Fruit fly (Drosophila melanogaster): ENCODE results near the gene CG11403.

The CG11403 gene

DNA sequence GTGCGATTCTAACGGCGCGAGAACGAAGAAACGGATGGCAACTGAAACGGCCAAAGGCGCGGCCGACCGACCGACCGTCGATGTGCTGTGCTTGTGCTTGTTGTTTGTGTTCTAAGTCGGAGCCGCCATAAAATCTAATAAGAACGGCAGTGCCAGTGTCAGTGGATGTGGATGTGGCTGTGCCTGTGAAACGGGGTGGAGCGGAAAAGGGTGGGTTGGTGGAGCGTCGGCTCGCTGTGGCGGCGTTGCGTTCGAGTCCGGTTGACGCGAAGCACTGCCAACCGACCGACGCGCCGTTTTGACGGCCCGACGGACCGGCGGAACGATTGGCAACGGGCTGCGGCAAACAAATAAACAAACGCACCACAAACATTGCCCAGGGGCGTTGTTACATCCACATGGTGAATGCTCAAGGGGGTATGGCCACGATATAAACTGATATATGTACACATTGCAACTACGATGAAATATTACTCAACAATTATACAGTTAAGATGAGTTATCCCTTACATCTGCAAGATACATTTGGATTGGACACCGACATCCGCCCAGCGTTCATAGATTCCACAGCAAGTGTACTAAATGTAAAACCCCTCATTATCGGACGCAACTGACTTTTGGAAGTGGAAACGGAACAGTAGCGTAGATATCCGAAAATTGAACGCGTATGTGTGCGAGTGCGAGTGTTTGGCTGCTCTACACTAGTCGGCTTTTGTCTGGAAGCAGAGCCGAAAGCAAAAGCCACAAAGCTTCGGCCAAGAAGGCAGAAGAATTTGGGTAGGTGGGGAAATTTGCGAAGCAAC is 35.5 kb upstream of the CG11403 start, which contains the start of gene Atf3 (continued):
- TF ChIP-seq wek (GFP tag; optimal IDR thresholded peaks at IDR 0.05), result peak; percentile 94
- no peak for TF ChIP-seq nom (GFP tag; optimal IDR thresholded peaks at IDR 0.05)
- TF ChIP-seq jigr1 (GFP tag; IDR thresholded peaks at IDR 0.05), result peak; percentile 99
- TF ChIP-seq CG15011 (GFP tag; optimal IDR thresholded peaks at IDR 0.05), result peak; percentile 99
- peak; percentile 98 for TF ChIP-seq D19B (GFP tag; optimal IDR thresholded peaks at IDR 0.05)
- TF ChIP-seq slbo (GFP tag; IDR thresholded peaks at IDR 0.05), result peak; percentile 99
- peak; percentile 69 for TF ChIP-seq CTCF (GFP tag; optimal IDR thresholded peaks at IDR 0.05)
- peak; percentile 99 for TF ChIP-seq jing (GFP tag; optimal IDR thresholded peaks at IDR 0.05)
- peak; percentile 93 for TF ChIP-seq bowl (GFP tag; IDR thresholded peaks at IDR 0.05)
- peak; percentile 94 for TF ChIP-seq kah (GFP tag; optimal IDR thresholded peaks at IDR 0.05)
- peak; percentile 92 for TF ChIP-seq sim (GFP tag; IDR thresholded peaks at IDR 0.05)
- peak; percentile 100 for TF ChIP-seq dysf (GFP tag; IDR thresholded peaks at IDR 0.05)
- no peak for TF ChIP-seq nerfin-2 (GFP tag; IDR thresholded peaks at IDR 0.05; ENCODE audit: partially characterized antibody)
- peak; percentile 96 for TF ChIP-seq Deaf1 (tag; optimal IDR thresholded peaks at IDR 0.05)
- TF ChIP-seq az2 (GFP tag; optimal IDR thresholded peaks at IDR 0.05), result peak; percentile 98
- peak; percentile 98 for TF ChIP-seq Hey (tag; optimal IDR thresholded peaks at IDR 0.05)
- TF ChIP-seq HLH54F (GFP tag; optimal IDR thresholded peaks at IDR 0.05), result peak; percentile 100
- TF ChIP-seq CG7963 (GFP tag; IDR thresholded peaks at IDR 0.05; ENCODE audit: partially characterized antibody), result no peak
- TF ChIP-seq dpn (GFP tag; optimal IDR thresholded peaks at IDR 0.05), result peak; percentile 99 to 100
- no peak for TF ChIP-seq tna (GFP tag; IDR thresholded peaks at IDR 0.05; ENCODE audit: partially characterized antibody)
- peak; percentile 35; the same call in 1 of the 2 replicates for TF ChIP-seq Bgb (GFP tag; IDR thresholded peaks at IDR 0.05; ENCODE audit: partially characterized antibody)
- peak; percentile 99 for TF ChIP-seq pb (GFP tag; optimal IDR thresholded peaks at IDR 0.05)
- TF ChIP-seq gsb-n (tag; optimal IDR thresholded peaks at IDR 0.05), result peak; percentile 95
- TF ChIP-seq CG13123 (GFP tag; optimal IDR thresholded peaks at IDR 0.05), result peak; percentile 97
- peak; percentile 96 for TF ChIP-seq CG3065 (GFP tag; optimal IDR thresholded peaks at IDR 0.05)
- peak; percentile 98 for TF ChIP-seq NFAT (GFP tag; IDR thresholded peaks at IDR 0.05)
- peak; percentile 99 for TF ChIP-seq CG34376 (GFP tag; optimal IDR thresholded peaks at IDR 0.05)
- peak; percentile 94 for TF ChIP-seq CG2202 (tag; optimal IDR thresholded peaks at IDR 0.05)
- peak; percentile 93 for TF ChIP-seq CG18011 (GFP tag; optimal IDR thresholded peaks at IDR 0.05)
- peak; percentile 98 for TF ChIP-seq CG4820 (GFP tag; optimal IDR thresholded peaks at IDR 0.05)
- peak; percentile 100 for TF ChIP-seq shn (GFP tag; optimal IDR thresholded peaks at IDR 0.05)
- peak; percentile 98 for TF ChIP-seq danr (GFP tag; IDR thresholded peaks at IDR 0.05)
- peak; percentile 99 for TF ChIP-seq CG12391 (tag; optimal IDR thresholded peaks at IDR 0.05)
- peak; percentile 94 for TF ChIP-seq Bdp1 (GFP tag; optimal IDR thresholded peaks at IDR 0.05)
- TF ChIP-seq btn (GFP tag; optimal IDR thresholded peaks at IDR 0.05), result peak; percentile 96
- peak; percentile 99 for TF ChIP-seq CG9215 (GFP tag; IDR thresholded peaks at IDR 0.05)
- peak; percentile 94 for TF ChIP-seq CG5953 (GFP tag; IDR thresholded peaks at IDR 0.05)
- peak; percentile 98 for TF ChIP-seq MBD-R2 (GFP tag; IDR thresholded peaks at IDR 0.05)
- no peak for TF ChIP-seq yki (optimal IDR thresholded peaks at IDR 0.05)
- TF ChIP-seq CG16815 (GFP tag; optimal IDR thresholded peaks at IDR 0.05), result peak; percentile 99
- peak; percentile 97 for TF ChIP-seq CG10979 (tag; optimal IDR thresholded peaks at IDR 0.05)
- TF ChIP-seq ttk (GFP tag; IDR thresholded peaks at IDR 0.05), result peak; percentile 98
- peak; percentile 99 for TF ChIP-seq schlank (tag; optimal IDR thresholded peaks at IDR 0.05)
- TF ChIP-seq vfl (GFP tag; optimal IDR thresholded peaks at IDR 0.05), result peak; percentile 99
- TF ChIP-seq zf30C (GFP tag; optimal IDR thresholded peaks at IDR 0.05), result no peak
- TF ChIP-seq ato (GFP tag; IDR thresholded peaks at IDR 0.05; ENCODE audit: partially characterized antibody), result no peak
- peak; percentile 86 for TF ChIP-seq dmrt11E (tag; optimal IDR thresholded peaks at IDR 0.05)
- peak; percentile 98 for TF ChIP-seq stc (GFP tag; IDR thresholded peaks at IDR 0.05)
- TF ChIP-seq ham (GFP tag; IDR thresholded peaks at IDR 0.05), result peak; percentile 97
- peak; percentile 96 for TF ChIP-seq CG15601 (tag; optimal IDR thresholded peaks at IDR 0.05)
